Worm (Caenorhabditis elegans) whole organism, L3 larva: Measurements from ENCODE around the gene clec-224.

Experiments used
- R02D3.7 ChIP-seq: fragments of 150-350 bp; optimal IDR thresholded peaks from 2 replicates; lab custom pipeline; 2014; ENCODE audit warnings: missing biosample characterization, missing genetic modification characterization
- ZK546.5 ChIP-seq: sonication (generic microtip); optimal IDR thresholded peaks from 2 replicates; lab custom pipeline; 2017; ENCODE audit warnings: missing biosample characterization, missing genetic modification characterization
- aly-2 ChIP-seq: fragments of 150-350 bp; optimal IDR thresholded peaks from 2 replicates; lab custom pipeline; 2014; ENCODE audit warnings: missing biosample characterization, missing genetic modification characterization
- ceh-16 ChIP-seq: sonication (generic microtip); optimal IDR thresholded peaks from 2 replicates; lab custom pipeline; 2017; ENCODE audit warnings: missing biosample characterization, missing genetic modification characterization
- ceh-28 ChIP-seq: fragments of 150-350 bp; optimal IDR thresholded peaks from 2 replicates; lab custom pipeline; 2014; ENCODE audit warnings: missing biosample characterization, missing genetic modification reagents, missing genetic modification characterization
- ceh-82 ChIP-seq: fragments of 150-350 bp; optimal IDR thresholded peaks from 2 replicates; lab custom pipeline; 2014; ENCODE audit warnings: missing biosample characterization, missing genetic modification characterization
- ceh-9 ChIP-seq: sonication (generic microtip); optimal IDR thresholded peaks from 2 replicates; lab custom pipeline; 2018; ENCODE audit warnings: missing biosample characterization, missing genetic modification characterization
- daf-12 ChIP-seq: fragments of 150-350 bp; optimal IDR thresholded peaks from 2 replicates; lab custom pipeline; 2014; ENCODE audit warnings: missing biosample characterization, missing genetic modification reagents, missing genetic modification characterization
- egl-27 ChIP-seq: sonication (generic microtip); optimal IDR thresholded peaks from 4 replicates; lab custom pipeline; 2017; ENCODE audit warnings: missing biosample characterization, missing genetic modification reagents, missing genetic modification characterization
- elt-1 ChIP-seq: fragments of 150-350 bp; optimal IDR thresholded peaks from 2 replicates; lab custom pipeline; 2014; ENCODE audit warnings: missing biosample characterization, missing genetic modification characterization
- elt-3 ChIP-seq, 3 experiments: fragments of 150-350 bp in 1 of 3; sonication (generic microtip) in 2 of 3; optimal IDR thresholded peaks; 2 replicates in 2 of 3; 4 replicates in 1 of 3; lab custom pipeline; 2014 to 2017; ENCODE audit warnings: missing biosample characterization in 3 of 3, missing genetic modification characterization in 3 of 3
- eor-1 ChIP-seq, 2 experiments: fragments of 150-350 bp; optimal IDR thresholded peaks; 2 replicates each; lab custom pipeline; 2014 to 2018; ENCODE audit warnings: missing biosample characterization in 2 of 2, missing genetic modification characterization in 2 of 2
- fkh-10 ChIP-seq: sonication (generic microtip); optimal IDR thresholded peaks from 2 replicates; lab custom pipeline; 2017; ENCODE audit warnings: missing biosample characterization, missing genetic modification reagents, missing genetic modification characterization
- hmg-11 ChIP-seq: sonication (generic microtip); optimal IDR thresholded peaks from 2 replicates; lab custom pipeline; 2016; ENCODE audit warnings: missing genetic modification characterization, missing compliant biosample characterization
- jun-1 ChIP-seq: fragments of 150-350 bp; optimal IDR thresholded peaks from 2 replicates; lab custom pipeline; 2014; ENCODE audit warnings: missing biosample characterization, missing genetic modification reagents, missing genetic modification characterization
- lin-15B ChIP-seq: fragments of 150-350 bp; optimal IDR thresholded peaks from 2 replicates; lab custom pipeline; 2014; ENCODE audit warnings: missing biosample characterization, missing genetic modification characterization
- mdl-1 ChIP-seq: fragments of 150-350 bp; optimal IDR thresholded peaks from 2 replicates; lab custom pipeline; 2014; ENCODE audit warnings: missing biosample characterization, missing genetic modification characterization
- mml-1 ChIP-seq: fragments of 150-350 bp; sonication (generic microtip); optimal IDR thresholded peaks from 3 replicates; lab custom pipeline; 2014; ENCODE audit warnings: missing biosample characterization, missing genetic modification characterization
- nhr-11 ChIP-seq: fragments of 150-350 bp; optimal IDR thresholded peaks from 2 replicates; lab custom pipeline; 2014; ENCODE audit warnings: missing biosample characterization, missing genetic modification characterization
- nhr-12 ChIP-seq: fragments of 150-350 bp; optimal IDR thresholded peaks from 2 replicates; lab custom pipeline; 2014; ENCODE audit warnings: missing biosample characterization, missing genetic modification characterization
- nhr-23 ChIP-seq: fragments of 150-350 bp; optimal IDR thresholded peaks from 2 replicates; lab custom pipeline; 2014; ENCODE audit warnings: missing biosample characterization, missing genetic modification reagents, missing genetic modification characterization
- nhr-237 ChIP-seq: fragments of 150-350 bp; optimal IDR thresholded peaks from 2 replicates; lab custom pipeline; 2014; ENCODE audit warnings: missing biosample characterization, missing genetic modification characterization
- nhr-28 ChIP-seq: fragments of 150-350 bp; optimal IDR thresholded peaks from 2 replicates; lab custom pipeline; 2014; ENCODE audit warnings: missing biosample characterization, missing genetic modification characterization
- nhr-76 ChIP-seq: fragments of 150-350 bp; sonication (generic microtip); optimal IDR thresholded peaks from 5 replicates; lab custom pipeline; 2014; ENCODE audit warnings: missing biosample characterization, missing genetic modification characterization
- sea-2 ChIP-seq: fragments of 150-350 bp; sonication (generic microtip); optimal IDR thresholded peaks from 4 replicates; lab custom pipeline; 2014; ENCODE audit warnings: missing biosample characterization, missing genetic modification reagents, missing genetic modification characterization
- skn-1 ChIP-seq: fragments of 150-350 bp; optimal IDR thresholded peaks from 2 replicates; lab custom pipeline; 2014; ENCODE audit warnings: missing biosample characterization, missing genetic modification characterization
- snpc-4 ChIP-seq: fragments of 150-350 bp; optimal IDR thresholded peaks from 2 replicates; lab custom pipeline; 2014; ENCODE audit warnings: missing biosample characterization, missing genetic modification characterization
- tbx-2 ChIP-seq: sonication (generic microtip); optimal IDR thresholded peaks from 2 replicates; lab custom pipeline; 2016; ENCODE audit warnings: mild to moderate bottlenecking, missing genetic modification characterization, missing compliant biosample characterization
- unc-62 ChIP-seq: fragments of 150-350 bp; sonication (generic microtip); optimal IDR thresholded peaks from 4 replicates; lab custom pipeline; 2014; ENCODE audit warnings: missing biosample characterization, missing genetic modification reagents, missing genetic modification characterization
- ztf-11 ChIP-seq: fragments of 150-350 bp; optimal IDR thresholded peaks from 2 replicates; lab custom pipeline; 2014; ENCODE audit warnings: missing biosample characterization, missing genetic modification characterization

Gene clec-224

ce11 chrV:12184308-12184999 is 5.2 kb upstream of the clec-224 start, which contains the start of gene srd-4:
Gene srd-4, plus strand, starts transcription at chrV:12184949.
- TF ChIP-seq nhr-23 (tag; lab: Kevin White, UChicago) (peak; percentile 0), mml-1 (tag; lab: Kevin White, UChicago) (no peak), lin-15B (tag; lab: Kevin White, UChicago) (peak; percentile 4)
- TF ChIP-seq, all 47 proteins: peak for 2

DNA sequence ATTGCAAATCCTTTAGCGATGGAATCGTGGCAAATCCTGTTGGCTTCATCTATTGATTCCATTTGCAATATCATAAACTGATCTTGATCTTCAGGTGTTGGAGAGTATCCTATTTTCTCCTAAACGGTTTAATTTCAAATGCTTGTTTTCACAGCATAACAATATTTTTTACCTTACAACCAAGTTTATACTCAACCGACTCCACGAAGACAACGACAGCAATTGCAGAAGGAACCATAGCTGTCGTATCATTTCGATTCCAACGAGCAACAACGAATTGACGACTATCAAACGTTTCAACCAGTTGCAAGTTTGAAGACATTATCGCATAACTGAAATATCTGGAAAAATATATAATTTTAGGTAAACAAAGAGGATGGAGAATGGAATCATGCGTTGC is 4.6 kb upstream of the clec-224 start, which contains the start of gene usip-1:
usip-1 (minus strand) TSS at position 341 of the 400 bp plus-strand sequence.
- TF ChIP-seq nhr-28 (tag; lab: Kevin White, UChicago) (no peak), mml-1 (tag; lab: Kevin White, UChicago) (no peak), hmg-11 (tag; lab: Kevin White, UChicago) (no peak), nhr-23 (tag; lab: Kevin White, UChicago) (no peak), R02D3.7 (tag; lab: Kevin White, UChicago) (no peak), nhr-12 (no peak), eor-1 (tag; optimal IDR thresholded peaks at IDR 0.05; lab: Kevin White, UChicago) (no peak), nhr-76 (no peak), mdl-1 (tag; lab: Kevin White, UChicago) (no peak), elt-1 (tag; lab: Kevin White, UChicago) (no peak), egl-27 (tag; lab: Kevin White, UChicago) (no peak), ztf-11 (tag; lab: Kevin White, UChicago) (no peak), nhr-237 (no peak)

DNA sequence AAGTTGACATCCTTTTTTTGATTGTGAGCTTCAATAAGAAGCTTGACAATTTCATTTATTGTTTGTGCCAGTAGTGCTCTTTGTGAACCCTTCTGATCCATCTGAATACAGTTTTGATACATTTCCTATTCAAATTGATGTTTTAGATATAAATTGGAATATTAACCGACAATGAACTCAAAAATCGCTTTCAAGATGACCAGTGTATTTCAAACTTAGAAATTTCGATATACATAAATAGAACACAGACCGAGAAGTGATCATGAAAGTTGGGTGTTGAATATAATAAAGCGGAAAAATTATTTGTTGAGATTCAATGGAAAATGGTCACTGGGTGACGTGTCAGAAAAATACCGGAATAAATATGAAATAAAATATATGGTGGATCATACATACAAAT is 2.1 kb upstream of the clec-224 start, which contains the start of gene elpc-3:
elpc-3 (minus strand) TSS at position 101 of the 400 bp plus-strand sequence.
- TF ChIP-seq ceh-9 (tag; lab: Kevin White, UChicago) (no peak), hmg-11 (tag; lab: Kevin White, UChicago) (no peak), nhr-237 (no peak), elt-1 (tag; lab: Kevin White, UChicago) (no peak), ceh-82 (tag; lab: Kevin White, UChicago) (no peak), fkh-10 (GFP tag; lab: Kevin White, UChicago) (no peak), nhr-12 (no peak), tbx-2 (no peak)

ce11 chrV:12170114-12170513 is 9.1 kb downstream of the clec-224 start, which contains the start of gene ZK863.1:
Gene ZK863.1, minus strand, starts transcription at chrV:12170214.
- no peak for TF ChIP-seq sea-2 (GFP tag; lab: Kevin White, UChicago)
- TF ChIP-seq nhr-12: no peak
- no peak for TF ChIP-seq jun-1 (tag; lab: Kevin White, UChicago)
- no peak for TF ChIP-seq lin-15B (tag; lab: Kevin White, UChicago)
- no peak for TF ChIP-seq unc-62 (GFP tag; lab: Kevin White, UChicago)
- no peak for TF ChIP-seq nhr-76
- TF ChIP-seq daf-12 (tag; lab: Kevin White, UChicago): no peak
- no peak for TF ChIP-seq nhr-11 (tag; lab: Kevin White, UChicago)
- no peak for TF ChIP-seq nhr-28 (tag; lab: Kevin White, UChicago)
- TF ChIP-seq fkh-10 (GFP tag; lab: Kevin White, UChicago): no peak
- no peak for TF ChIP-seq elt-1 (tag; lab: Kevin White, UChicago)
- no peak for TF ChIP-seq ceh-16 (tag; lab: Kevin White, UChicago)
- no peak for TF ChIP-seq skn-1 (tag; lab: Kevin White, UChicago)
- TF ChIP-seq tbx-2: no peak
- TF ChIP-seq ztf-11 (tag; lab: Kevin White, UChicago): no peak
- TF ChIP-seq mdl-1 (tag; lab: Kevin White, UChicago): no peak
- no peak for TF ChIP-seq elt-3 (tag; optimal IDR thresholded peaks at IDR 0.05; lab: Kevin White, UChicago)
- no peak for TF ChIP-seq snpc-4 (tag; lab: Kevin White, UChicago)
- no peak for TF ChIP-seq egl-27 (tag; lab: Kevin White, UChicago)
- TF ChIP-seq ZK546.5 (tag; lab: Kevin White, UChicago): no peak

DNA sequence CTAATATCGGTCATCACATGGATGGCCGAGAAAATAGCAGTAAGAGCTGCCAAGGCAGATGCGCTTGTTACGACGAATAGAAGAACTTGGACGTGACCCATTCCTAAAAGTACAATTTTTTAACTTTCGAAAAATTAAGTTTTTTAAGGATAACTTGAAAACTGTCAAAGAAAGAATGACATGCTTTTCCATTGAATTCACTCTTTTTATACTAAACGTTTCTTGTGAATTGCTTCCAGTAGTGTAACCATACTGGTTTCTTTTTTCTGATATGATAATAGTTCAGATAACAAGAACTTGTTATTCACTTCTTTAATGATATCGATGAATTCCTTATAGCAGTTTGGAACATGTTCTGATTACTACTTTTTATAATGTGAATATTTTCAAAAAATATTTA is 11.6 kb downstream of the clec-224 start, which contains the start of gene col-37:
col-37 (minus strand) TSS at position 101 of the 400 bp plus-strand sequence.
- no peak for TF ChIP-seq R02D3.7 (tag; lab: Kevin White, UChicago)
- TF ChIP-seq sea-2 (GFP tag; lab: Kevin White, UChicago): no peak
- TF ChIP-seq nhr-28 (tag; lab: Kevin White, UChicago): no peak
- no peak for TF ChIP-seq skn-1 (tag; lab: Kevin White, UChicago)
- TF ChIP-seq aly-2 (tag; lab: Kevin White, UChicago): no peak
- no peak for TF ChIP-seq eor-1 (tag; optimal IDR thresholded peaks at IDR 0.05; lab: Kevin White, UChicago)
- TF ChIP-seq ceh-28 (tag; lab: Kevin White, UChicago): no peak
- no peak for TF ChIP-seq ceh-82 (tag; lab: Kevin White, UChicago)
- TF ChIP-seq, all 47 proteins: peak for 0
